Worm (Caenorhabditis elegans): ENCODE data around the gene pho-10.

DNA sequence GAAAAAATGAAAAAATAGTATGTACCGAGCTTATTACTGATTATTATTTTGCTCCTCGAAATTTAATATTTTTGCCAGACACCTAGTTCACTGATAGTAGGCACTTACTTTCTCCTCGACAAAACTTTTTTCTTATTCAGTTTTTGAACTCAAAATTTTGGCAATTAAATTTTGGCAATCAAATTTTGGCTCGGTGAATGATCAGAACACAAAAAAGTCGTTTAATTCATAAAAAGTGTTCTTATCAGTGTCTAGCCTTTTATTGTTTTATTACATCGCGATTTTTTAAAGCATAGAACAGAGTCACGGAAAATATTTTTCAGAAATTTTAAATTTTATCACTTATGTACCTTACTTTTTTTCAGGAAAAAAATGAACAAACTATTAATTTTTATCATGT, 25.2 kb downstream of the pho-10 start:
- no peak for TF ChIP-seq ref-1 (GFP tag; conservative IDR thresholded peaks at IDR 0.05)
- no peak for TF ChIP-seq flt-1 (GFP tag; IDR thresholded peaks at IDR 0.05)
- TF ChIP-seq tab-1 (GFP tag; IDR thresholded peaks at IDR 0.05): no peak
- no peak for TF ChIP-seq cog-1 (tag; optimal IDR thresholded peaks at IDR 0.05)
